Fruit fly (Drosophila melanogaster) whole organism, embryonic: Measurements from ENCODE around the gene CG13038.

Source experiments
- Aef1 ChIP-seq: fragments of 200-800 bp; sonication (Bioruptor generic); IDR thresholded peaks from 3 replicates; pipeline ENCODE4 v1.3.6; 2022; ENCODE audit warnings: missing biosample characterization, missing genetic modification characterization
- Atf6 ChIP-seq: fragments of 200-800 bp; sonication (Bioruptor generic); IDR thresholded peaks from 2 replicates; pipeline ENCODE4 v1.3.6; 2022; ENCODE audit warnings: missing biosample characterization, missing genetic modification characterization
- B-H2 ChIP-seq: fragments of 200-800 bp; sonication (Bioruptor generic); optimal IDR thresholded peaks from 2 replicates; lab custom pipeline; 2018; ENCODE audit warnings: missing biosample characterization, mild to moderate bottlenecking, missing genetic modification characterization
- Blimp-1 ChIP-seq: fragments of 200-800 bp; sonication (Bioruptor generic); optimal IDR thresholded peaks from 3 replicates; lab custom pipeline; 2018; ENCODE audit warnings: missing biosample characterization, missing genetic modification characterization, mild to moderate bottlenecking, moderate library complexity, missing genetic modification reagents
- C15 ChIP-seq: fragments of 200-800 bp; sonication (Bioruptor generic); IDR thresholded peaks from 3 replicates; pipeline ENCODE4 v1.3.6; 2022; ENCODE audit warnings: missing biosample characterization, missing genetic modification characterization
- CG10366 ChIP-seq: fragments of 200-800 bp; sonication (Bioruptor generic); IDR thresholded peaks from 2 replicates; pipeline ENCODE4 v1.3.6; 2022; ENCODE audit warnings: missing biosample characterization, missing genetic modification characterization
- CG10959 ChIP-seq: fragments of 200-800 bp; sonication (Bioruptor generic); IDR thresholded peaks from 2 replicates; pipeline ENCODE4 v1.3.6; 2022; ENCODE audit warnings: missing biosample characterization, missing genetic modification characterization
- CG12071 ChIP-seq: fragments of 200-800 bp; sonication (Bioruptor generic); optimal IDR thresholded peaks from 3 replicates; lab custom pipeline; 2018; ENCODE audit warnings: missing biosample characterization, mild to moderate bottlenecking, missing genetic modification characterization
- CG12659 ChIP-seq: fragments of 200-800 bp; sonication (Bioruptor generic); optimal IDR thresholded peaks from 3 replicates; lab custom pipeline; 2017; ENCODE audit warnings: mild to moderate bottlenecking, missing biosample characterization, missing genetic modification reagents, missing genetic modification characterization
- CG17328 ChIP-seq: fragments of 200-800 bp; sonication (Bioruptor generic); IDR thresholded peaks from 2 replicates; pipeline ENCODE4 v1.3.6; 2022; ENCODE audit warnings: missing biosample characterization, missing genetic modification characterization
- CG17359 ChIP-seq: fragments of 200-800 bp; sonication (Bioruptor generic); optimal IDR thresholded peaks from 3 replicates; lab custom pipeline; 2018; ENCODE audit warnings: missing biosample characterization, mild to moderate bottlenecking, missing genetic modification characterization, moderate library complexity
- CG17385 ChIP-seq: fragments of 200-800 bp; sonication (Bioruptor generic); optimal IDR thresholded peaks from 3 replicates; lab custom pipeline; 2018; ENCODE audit warnings: missing biosample characterization, mild to moderate bottlenecking, missing genetic modification characterization
- CG2116 ChIP-seq: fragments of 200-800 bp; sonication (Bioruptor generic); optimal IDR thresholded peaks from 3 replicates; lab custom pipeline; 2018; ENCODE audit warnings: missing biosample characterization, mild to moderate bottlenecking, missing genetic modification characterization
- CG2129 ChIP-seq: fragments of 200-800 bp; sonication (Bioruptor generic); IDR thresholded peaks from 2 replicates; pipeline ENCODE4 v1.3.6; 2022; ENCODE audit warnings: missing biosample characterization, missing genetic modification characterization; ENCODE audit not compliant: partially characterized antibody
- CG2678 ChIP-seq: fragments of 200-800 bp; sonication (Bioruptor generic); optimal IDR thresholded peaks from 3 replicates; lab custom pipeline; 2019; ENCODE audit warnings: missing biosample characterization, mild to moderate bottlenecking, missing genetic modification characterization, moderate library complexity
- CG30403 ChIP-seq: fragments of 200-800 bp; sonication (Bioruptor generic); optimal IDR thresholded peaks from 3 replicates; lab custom pipeline; 2016; ENCODE audit warnings: missing biosample characterization, missing genetic modification characterization
- CG4730 ChIP-seq: fragments of 200-800 bp; sonication (Bioruptor generic); IDR thresholded peaks from 2 replicates; pipeline ENCODE4 v1.3.6; 2022; ENCODE audit warnings: missing biosample characterization, missing genetic modification characterization
- CG7357 ChIP-seq: fragments of 200-800 bp; sonication (Bioruptor generic); IDR thresholded peaks from 3 replicates; pipeline ENCODE4 v1.3.6; 2022; ENCODE audit warnings: missing biosample characterization, missing genetic modification characterization
- CG7928 ChIP-seq: fragments of 200-800 bp; sonication (Bioruptor generic); optimal IDR thresholded peaks from 2 replicates; lab custom pipeline; 2017; ENCODE audit warnings: missing biosample characterization, mild to moderate bottlenecking, missing genetic modification characterization
- CG8281 ChIP-seq: fragments of 200-800 bp; sonication (Bioruptor generic); optimal IDR thresholded peaks from 2 replicates; lab custom pipeline; 2018; ENCODE audit warnings: missing biosample characterization, mild to moderate bottlenecking, missing genetic modification characterization, moderate library complexity
- CoRest ChIP-seq: fragments of 200-800 bp; sonication (Bioruptor generic); optimal IDR thresholded peaks from 3 replicates; lab custom pipeline; 2018; ENCODE audit warnings: missing biosample characterization, mild to moderate bottlenecking, missing genetic modification characterization, moderate library complexity
- D19A ChIP-seq: fragments of 200-800 bp; optimal IDR thresholded peaks from 3 replicates; lab custom pipeline; 2019; ENCODE audit warnings: missing biosample characterization, mild to moderate bottlenecking, missing genetic modification characterization, moderate library complexity
- Dp ChIP-seq: fragments of 200-800 bp; sonication (Bioruptor generic); optimal IDR thresholded peaks from 2 replicates; lab custom pipeline; 2018; ENCODE audit warnings: missing biosample characterization, mild to moderate bottlenecking, missing genetic modification characterization, moderate library complexity
- Eip74EF ChIP-seq, 2 experiments: fragments of 200-800 bp in 1 of 2; fragments of >200 bp in 1 of 2; sonication (Bioruptor generic) in 1 of 2; optimal IDR thresholded peaks; 2 replicates each; lab custom pipeline; 2017 to 2019; ENCODE audit warnings: missing biosample characterization in 2 of 2, missing genetic modification characterization in 2 of 2, mild to moderate bottlenecking in 1 of 2, moderate library complexity in 1 of 2
- Hr51 ChIP-seq, 2 experiments: fragments of 200-800 bp; sonication (Bioruptor generic); optimal IDR thresholded peaks; 2 replicates in 1 of 2; 3 replicates in 1 of 2; lab custom pipeline; 2016 to 2018; ENCODE audit warnings: missing biosample characterization in 2 of 2, missing genetic modification characterization in 2 of 2, mild to moderate bottlenecking in 1 of 2, moderate library complexity in 1 of 2
- NC2β ChIP-seq: fragments of 200-800 bp; sonication (Bioruptor generic); optimal IDR thresholded peaks from 2 replicates; lab custom pipeline; 2016; ENCODE audit warnings: missing biosample characterization, missing genetic modification characterization
- Nf-YA ChIP-seq: fragments of 200-800 bp; sonication (Bioruptor generic); IDR thresholded peaks from 2 replicates; pipeline ENCODE4 v1.3.6; 2022; ENCODE audit warnings: missing biosample characterization, missing genetic modification characterization
- Oli ChIP-seq: fragments of 200-800 bp; sonication (Bioruptor generic); optimal IDR thresholded peaks from 2 replicates; lab custom pipeline; 2018; ENCODE audit warnings: missing biosample characterization, mild to moderate bottlenecking, missing genetic modification characterization, moderate library complexity
- Sox102F ChIP-seq: fragments of 200-800 bp; sonication (Bioruptor generic); optimal IDR thresholded peaks from 2 replicates; lab custom pipeline; 2018; ENCODE audit warnings: missing biosample characterization, mild to moderate bottlenecking, missing genetic modification characterization, moderate library complexity
- Taf1 ChIP-seq: fragments of 200-800 bp; sonication (Bioruptor generic); IDR thresholded peaks from 2 replicates; pipeline ENCODE4 v1.3.6; 2022; ENCODE audit warnings: missing biosample characterization, missing genetic modification characterization
- bsh ChIP-seq, 2 experiments: fragments of 200-800 bp; sonication (Bioruptor generic); optimal IDR thresholded peaks; 2 replicates each; lab custom pipeline; 2017 to 2018; ENCODE audit warnings: mild to moderate bottlenecking in 2 of 2, missing biosample characterization in 2 of 2, missing genetic modification characterization in 2 of 2, moderate library complexity in 1 of 2
- chif ChIP-seq, 2 experiments: fragments of 200-800 bp; sonication (Bioruptor generic); optimal IDR thresholded peaks; 3 replicates each; lab custom pipeline; 2016; ENCODE audit warnings: missing biosample characterization in 2 of 2, missing genetic modification characterization in 2 of 2
- crp ChIP-seq, 2 experiments: fragments of 200-800 bp; sonication (Bioruptor generic); optimal IDR thresholded peaks; 2 replicates in 1 of 2; 3 replicates in 1 of 2; lab custom pipeline; 2017; ENCODE audit warnings: missing biosample characterization in 2 of 2, missing genetic modification characterization in 2 of 2, mild to moderate bottlenecking in 1 of 2, moderate library complexity in 1 of 2
- dan ChIP-seq: fragments of 200-800 bp; sonication (Bioruptor generic); IDR thresholded peaks from 2 replicates; pipeline ENCODE4 v1.3.6; 2022; ENCODE audit warnings: missing biosample characterization, missing genetic modification characterization
- danr ChIP-seq: fragments of 200-800 bp; sonication (Bioruptor generic); IDR thresholded peaks from 2 replicates; pipeline ENCODE4 v1.3.6; 2022; ENCODE audit warnings: missing biosample characterization, missing genetic modification characterization
- dmrt99B ChIP-seq: fragments of 200-800 bp; sonication (Bioruptor generic); optimal IDR thresholded peaks from 2 replicates; lab custom pipeline; 2018; ENCODE audit warnings: missing biosample characterization, mild to moderate bottlenecking, missing genetic modification characterization, moderate library complexity
- dpn ChIP-seq, 2 experiments: fragments of 200-800 bp; sonication (Bioruptor generic); optimal IDR thresholded peaks; 3 replicates each; lab custom pipeline; 2016; ENCODE audit warnings: missing biosample characterization in 2 of 2, missing genetic modification characterization in 2 of 2
- gem ChIP-seq: fragments of 200-800 bp; sonication (Bioruptor generic); optimal IDR thresholded peaks from 2 replicates; lab custom pipeline; 2019; ENCODE audit warnings: missing biosample characterization, mild to moderate bottlenecking, missing genetic modification characterization, moderate library complexity
- ham ChIP-seq: fragments of 200-800 bp; sonication (Bioruptor generic); IDR thresholded peaks from 2 replicates; pipeline ENCODE4 v1.3.6; 2022; ENCODE audit warnings: missing biosample characterization, missing genetic modification characterization
- hb ChIP-seq: fragments of 200-800 bp; sonication (Bioruptor generic); IDR thresholded peaks from 3 replicates; pipeline ENCODE4 v1.3.6; 2022; ENCODE audit warnings: missing biosample characterization, missing genetic modification characterization; ENCODE audit not compliant: partially characterized antibody
- jing ChIP-seq: fragments of 200-800 bp; sonication (Bioruptor generic); optimal IDR thresholded peaks from 2 replicates; lab custom pipeline; 2018; ENCODE audit warnings: missing biosample characterization, mild to moderate bottlenecking, missing genetic modification characterization
- mirr ChIP-seq: fragments of 200-800 bp; sonication (Bioruptor generic); optimal IDR thresholded peaks from 3 replicates; lab custom pipeline; 2018; ENCODE audit warnings: missing biosample characterization, mild to moderate bottlenecking, missing genetic modification characterization
- pan ChIP-seq, 4 experiments: fragments of >200 bp in 3 of 4; fragments of 200-800 bp in 1 of 4; sonication (Bioruptor generic) in 1 of 4; optimal IDR thresholded peaks in 3 of 4; IDR thresholded peaks in 1 of 4; 2 replicates each; pipeline versions ENCODE4 v1.3.6 to Lab custom; 2017 to 2022; ENCODE audit warnings: missing biosample characterization in 2 of 4, missing genetic modification characterization in 2 of 4, mixed read lengths in 1 of 4
- pfk ChIP-seq: fragments of 200-800 bp; sonication (Bioruptor generic); optimal IDR thresholded peaks from 2 replicates; lab custom pipeline; 2018; ENCODE audit warnings: missing biosample characterization, mild to moderate bottlenecking, missing genetic modification characterization, moderate library complexity
- ranshi ChIP-seq: fragments of 200-800 bp; sonication (Bioruptor generic); IDR thresholded peaks from 2 replicates; pipeline ENCODE4 v1.3.6; 2022; ENCODE audit warnings: missing biosample characterization, missing genetic modification characterization
- sd ChIP-seq: fragments of 200-800 bp; sonication (Bioruptor generic); optimal IDR thresholded peaks from 3 replicates; lab custom pipeline; 2018; ENCODE audit warnings: missing biosample characterization, mild to moderate bottlenecking, missing genetic modification characterization, moderate library complexity
- tup ChIP-seq: fragments of 200-800 bp; sonication (Bioruptor generic); optimal IDR thresholded peaks from 2 replicates; lab custom pipeline; 2016; ENCODE audit warnings: missing biosample characterization, mild to moderate bottlenecking, missing genetic modification characterization, moderate library complexity
- wor ChIP-seq: fragments of 200-800 bp; sonication (Bioruptor generic); IDR thresholded peaks from 2 replicates; pipeline ENCODE4 v1.3.6; 2022; ENCODE audit warnings: missing biosample characterization, missing genetic modification characterization
- zf30C ChIP-seq: fragments of 200-800 bp; sonication (Bioruptor generic); optimal IDR thresholded peaks from 3 replicates; lab custom pipeline; 2018; ENCODE audit warnings: missing biosample characterization, mild to moderate bottlenecking, missing genetic modification characterization

CG13038 gene

DNA sequence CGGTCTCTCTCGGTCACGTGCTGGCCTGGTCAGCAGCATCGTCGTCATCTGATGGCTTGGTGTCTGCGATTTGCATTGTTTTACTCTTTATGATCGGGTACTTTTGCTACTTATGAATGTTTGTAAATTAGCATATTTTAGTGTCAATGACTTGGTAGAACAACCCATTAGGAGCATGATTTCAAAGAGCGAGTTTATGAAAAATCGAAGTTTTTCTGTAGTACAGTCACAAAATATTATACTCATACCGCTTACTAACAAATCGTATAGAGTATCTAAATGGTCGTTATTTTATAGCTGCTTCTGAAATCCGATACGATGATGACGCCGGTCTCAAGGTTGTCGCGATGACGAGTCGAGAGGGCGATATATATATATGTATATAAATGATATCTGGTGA is 41.4 kb downstream of the CG13038 start (continued):
- TF ChIP-seq Taf1 (GFP tag; lab: Robert Waterston, UW) (no peak), Atf6 (no peak), CoRest (tag; lab: Kevin White, UChicago) (peak; percentile 16), gem (tag; lab: Kevin White, UChicago) (peak; percentile 56), wor (GFP tag; lab: Robert Waterston, UW) (no peak), hb (GFP tag; lab: Robert Waterston, UW) (no peak), CG2678 (peak; percentile 61), Aef1 (GFP tag; lab: Robert Waterston, UW) (0 out of 3 replicates have a peak, but pooled peaks have one; percentile 10), zf30C (no peak), pfk (GFP tag; lab: Kevin White, UChicago) (no peak), Oli (tag; lab: Kevin White, UChicago) (peak; percentile 44), mirr (GFP tag; lab: Kevin White, UChicago) (no peak), CG17328 (GFP tag; lab: Robert Waterston, UW) (no peak), Hr51 (GFP tag; optimal IDR thresholded peaks at IDR 0.05; lab: Kevin White, UChicago) (peak in 1 of 2 experiments; percentile 67), dmrt99B (peak; percentile 67), chif (GFP tag; optimal IDR thresholded peaks at IDR 0.05; lab: Kevin White, UChicago) (no peak), dan (GFP tag; lab: Robert Waterston, UW) (no peak), CG8281 (no peak), CG30403 (GFP tag; lab: Kevin White, UChicago) (peak; percentile 20), Blimp-1 (GFP tag; lab: Kevin White, UChicago) (peak; percentile 23), CG2129 (no peak), Eip74EF (GFP tag; optimal IDR thresholded peaks at IDR 0.05; lab: Kevin White, UChicago) (peak in 1 of 2 experiments; percentile 51), CG4730 (GFP tag; lab: Robert Waterston, UW) (no peak), crp (GFP tag; optimal IDR thresholded peaks at IDR 0.05; lab: Kevin White, UChicago) (no peak), sd (tag; lab: Kevin White, UChicago) (peak; percentile 22), CG2116 (GFP tag; lab: Kevin White, UChicago) (no peak), bsh (GFP tag; optimal IDR thresholded peaks at IDR 0.05; lab: Kevin White, UChicago) (peak; percentile 12 to 16), CG12071 (GFP tag; lab: Kevin White, UChicago) (peak; percentile 31), CG17385 (peak; percentile 18), dpn (GFP tag; optimal IDR thresholded peaks at IDR 0.05; lab: Kevin White, UChicago) (peak in 1 of 2 experiments; percentile 1), Sox102F (GFP tag; lab: Kevin White, UChicago) (peak; percentile 58), CG10366 (GFP tag; lab: Robert Waterston, UW) (no peak), danr (GFP tag; lab: Robert Waterston, UW) (no peak), CG17359 (tag; lab: Kevin White, UChicago) (peak; percentile 31), ranshi (peak; percentile 24; the same call in 1 of the 2 replicates), Dp (GFP tag; lab: Kevin White, UChicago) (no peak), C15 (GFP tag; lab: Robert Waterston, UW) (0 out of 3 replicates have a peak, but pooled peaks have one; percentile 15), tup (no peak), NC2β (no peak), CG12659 (GFP tag; lab: Kevin White, UChicago) (peak; percentile 17), jing (GFP tag; lab: Kevin White, UChicago) (no peak), ham (GFP tag; lab: Robert Waterston, UW) (no peak), Nf-YA (no peak), CG7357 (GFP tag; lab: Robert Waterston, UW) (0 out of 3 replicates have a peak, but pooled peaks have one; percentile 32), D19A (tag; lab: Kevin White, UChicago) (peak; percentile 45), CG10959 (GFP tag; lab: Robert Waterston, UW) (no peak), CG7928 (GFP tag; lab: Kevin White, UChicago) (no peak), pan (optimal IDR thresholded peaks at IDR 0.05; lab: Kevin White, UChicago) (no peak), pan (GFP tag; optimal IDR thresholded peaks at IDR 0.05 in 1 of 2, IDR thresholded peaks at IDR 0.05 in 1 of 2) (peak in 1 of 2 experiments; percentile 56), B-H2 (GFP tag; lab: Kevin White, UChicago) (no peak)
